Fruit fly (Drosophila melanogaster) whole organism, adult: Measurements from ENCODE around the gene Sema5c.
A peak's percentile ranks its signal among the peaks of the same experiment; 100 is the strongest.

Source experiments
- CG11617 ChIP-seq: fragments of 200-800 bp; sonication (Bioruptor generic); optimal IDR thresholded peaks from 2 replicates; lab custom pipeline; 2017; ENCODE audit warnings: mild to moderate bottlenecking, missing biosample characterization, missing genetic modification reagents, missing genetic modification characterization
- CG12768 ChIP-seq: fragments of 200-800 bp; sonication (Bioruptor generic); optimal IDR thresholded peaks from 2 replicates; lab custom pipeline; 2017; ENCODE audit warnings: missing biosample characterization, missing genetic modification characterization, mild to moderate bottlenecking, moderate library complexity, missing genetic modification reagents
- CG14711 ChIP-seq: fragments of 200-800 bp; sonication (Bioruptor generic); optimal IDR thresholded peaks from 2 replicates; lab custom pipeline; 2018; ENCODE audit warnings: missing biosample characterization, mild to moderate bottlenecking, missing genetic modification characterization, moderate library complexity
- CG1620 ChIP-seq: fragments of 200-800 bp; sonication (Bioruptor generic); optimal IDR thresholded peaks from 2 replicates; lab custom pipeline; 2016; ENCODE audit warnings: missing biosample characterization, missing genetic modification characterization
- CG33017 ChIP-seq: fragments of 200-800 bp; sonication (Bioruptor generic); optimal IDR thresholded peaks from 2 replicates; lab custom pipeline; 2018; ENCODE audit warnings: missing biosample characterization, mild to moderate bottlenecking, missing genetic modification characterization, moderate library complexity
- CG5204 ChIP-seq: fragments of 200-800 bp; sonication (Bioruptor generic); optimal IDR thresholded peaks from 2 replicates; lab custom pipeline; 2016; ENCODE audit warnings: missing biosample characterization, missing genetic modification characterization
- CG7045 ChIP-seq: fragments of 200-800 bp; sonication (Bioruptor generic); optimal IDR thresholded peaks from 2 replicates; lab custom pipeline; 2017; ENCODE audit warnings: missing biosample characterization, mild to moderate bottlenecking, missing genetic modification characterization
- CG7101 ChIP-seq: fragments of 200-800 bp; sonication (Bioruptor generic); optimal IDR thresholded peaks from 2 replicates; lab custom pipeline; 2018; ENCODE audit warnings: missing biosample characterization, mild to moderate bottlenecking, missing genetic modification characterization, moderate library complexity
- Clk ChIP-seq: fragments of 200-800 bp; sonication (Bioruptor generic); optimal IDR thresholded peaks from 2 replicates; lab custom pipeline; 2017; ENCODE audit warnings: missing biosample characterization, missing genetic modification characterization
- Crg-1 ChIP-seq: fragments of 200-800 bp; sonication (Bioruptor generic); optimal IDR thresholded peaks from 2 replicates; lab custom pipeline; 2016; ENCODE audit warnings: missing biosample characterization, missing genetic modification characterization
- Hr96 ChIP-seq: fragments of 200-800 bp; sonication (Bioruptor generic); optimal IDR thresholded peaks from 2 replicates; lab custom pipeline; 2016; ENCODE audit warnings: missing biosample characterization, missing genetic modification characterization
- Mnt ChIP-seq: fragments of 200-800 bp; sonication (Bioruptor generic); optimal IDR thresholded peaks from 2 replicates; lab custom pipeline; 2016; ENCODE audit warnings: missing biosample characterization, mild to moderate bottlenecking, missing genetic modification characterization
- bab1 ChIP-seq: fragments of 200-800 bp; sonication (Bioruptor generic); optimal IDR thresholded peaks from 3 replicates; lab custom pipeline; 2019; ENCODE audit warnings: missing biosample characterization, mild to moderate bottlenecking, missing genetic modification characterization, moderate library complexity
- cic ChIP-seq: fragments of 200-800 bp; sonication (Bioruptor generic); optimal IDR thresholded peaks from 2 replicates; lab custom pipeline; 2017; ENCODE audit warnings: missing biosample characterization, mild to moderate bottlenecking, missing genetic modification characterization, moderate library complexity
- cnc ChIP-seq, 2 experiments: fragments of >200 bp; optimal IDR thresholded peaks; 2 replicates each; lab custom pipeline; 2017
- kay ChIP-seq: fragments of 200-800 bp; sonication (Bioruptor generic); peaks from one replicate; lab custom pipeline; 2016; ENCODE audit warnings: missing biosample characterization, missing genetic modification characterization, borderline replicate concordance
- ovo ChIP-seq: fragments of 200-800 bp; sonication (Bioruptor generic); optimal IDR thresholded peaks from 2 replicates; lab custom pipeline; 2016; ENCODE audit warnings: missing biosample characterization, missing genetic modification characterization
- pad ChIP-seq: fragments of 200-800 bp; sonication (Bioruptor generic); optimal IDR thresholded peaks from 3 replicates; lab custom pipeline; 2017; ENCODE audit warnings: missing biosample characterization, missing genetic modification characterization, mild to moderate bottlenecking, moderate library complexity, missing genetic modification reagents
- tj ChIP-seq: fragments of 200-800 bp; sonication (Bioruptor generic); optimal IDR thresholded peaks from 3 replicates; lab custom pipeline; 2017; ENCODE audit warnings: missing biosample characterization, mild to moderate bottlenecking, missing genetic modification characterization, moderate library complexity
- toe ChIP-seq: fragments of 200-800 bp; sonication (Bioruptor generic); optimal IDR thresholded peaks from 2 replicates; lab custom pipeline; 2016; ENCODE audit warnings: missing biosample characterization, missing genetic modification characterization

Gene Sema5c

DNA sequence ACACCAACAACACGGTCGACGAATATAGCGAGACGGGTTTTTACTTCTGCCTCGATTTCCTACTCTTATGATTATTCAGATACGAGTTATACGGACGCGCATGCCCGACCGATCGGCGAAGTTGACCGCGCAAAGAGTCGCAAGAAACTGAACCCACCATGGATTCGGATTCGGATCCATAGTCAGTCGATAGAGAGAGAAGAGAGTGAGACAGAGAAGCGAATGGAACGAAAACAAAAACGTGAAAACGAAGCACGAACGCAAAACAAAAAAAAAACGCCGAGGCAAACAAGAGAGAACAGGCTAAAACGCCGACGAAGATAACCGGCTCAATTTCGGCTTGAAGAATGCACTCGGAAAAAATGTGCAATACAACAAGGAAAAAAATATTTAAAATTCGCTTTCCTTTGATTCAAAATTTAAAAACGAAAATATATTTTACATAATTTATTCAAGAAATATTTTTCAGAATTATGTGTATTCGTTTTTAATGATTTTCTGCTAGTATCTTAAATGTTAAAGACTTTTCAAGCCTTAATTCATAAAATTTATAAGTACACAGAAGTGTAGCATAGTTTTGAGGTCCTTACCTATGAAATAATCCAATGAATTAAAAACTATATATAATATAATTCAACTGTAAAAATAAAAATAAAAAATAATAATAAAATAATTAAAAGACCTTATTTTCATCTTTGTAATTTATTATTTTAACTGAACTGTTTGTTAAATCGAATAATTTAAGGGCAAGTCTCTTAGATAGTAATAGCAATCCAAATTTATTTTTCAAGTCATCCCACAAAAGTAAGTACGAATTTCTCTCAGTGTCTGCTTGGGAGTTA lies at the start of gene Sema5c:
Sema5c (minus strand) TSS at position 152 of the 842 bp plus-strand sequence.
- peak; percentile 20 for TF ChIP-seq bab1 (GFP tag; lab: Kevin White, UChicago)
- no peak for TF ChIP-seq pad (GFP tag; lab: Kevin White, UChicago)
- TF ChIP-seq CG12768, result peak; percentile 29
- no peak for TF ChIP-seq kay
- peak; percentile 3 for TF ChIP-seq CG14711 (tag; lab: Kevin White, UChicago)
- TF ChIP-seq Hr96 (GFP tag; lab: Kevin White, UChicago), result peak; percentile 38
- TF ChIP-seq CG5204 (GFP tag; lab: Kevin White, UChicago), result peak; percentile 20
- TF ChIP-seq CG11617 (GFP tag; lab: Kevin White, UChicago), result peak; percentile 59
- TF ChIP-seq CG7045 (GFP tag; lab: Kevin White, UChicago), result peak; percentile 1
- peak; percentile 28 for TF ChIP-seq Mnt (GFP tag; lab: Kevin White, UChicago)
- peak; percentile 77 for TF ChIP-seq tj
- TF ChIP-seq cnc (optimal IDR thresholded peaks at IDR 0.05; lab: Kevin White, UChicago), result no peak
- peak; percentile 77 for TF ChIP-seq cic (GFP tag; lab: Kevin White, UChicago)
- TF ChIP-seq CG33017 (tag; lab: Kevin White, UChicago), result no peak
- TF ChIP-seq CG7101 (tag; lab: Kevin White, UChicago), result no peak
- TF ChIP-seq toe (GFP tag; lab: Kevin White, UChicago), result peak; percentile 2

DNA sequence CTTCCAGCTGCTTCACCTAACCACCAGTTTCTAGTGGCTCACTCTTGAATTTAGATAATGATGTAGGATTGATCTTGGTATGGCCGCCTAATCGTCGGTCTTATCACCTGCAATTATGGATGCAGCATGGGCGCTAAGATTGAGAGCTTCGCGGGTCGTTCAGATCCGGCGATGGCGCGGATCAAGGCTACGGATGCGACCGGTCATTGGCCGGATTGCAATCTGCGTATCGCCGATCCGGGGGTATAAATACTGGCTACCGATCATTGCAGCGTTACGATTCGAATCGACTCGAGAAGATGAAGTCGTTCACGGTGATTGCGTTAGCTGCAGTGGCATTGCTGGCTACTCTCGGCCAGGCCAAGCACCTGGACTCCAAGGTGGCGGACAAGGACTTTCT lies 47.5 kb upstream of the Sema5c start, which contains the start of gene Lsp2:
Lsp2 (plus strand) TSS at position 283 of the 400 bp plus-strand sequence.
- TF ChIP-seq toe (GFP tag; lab: Kevin White, UChicago) (no peak), cic (GFP tag; lab: Kevin White, UChicago) (no peak), CG14711 (tag; lab: Kevin White, UChicago) (no peak), CG5204 (GFP tag; lab: Kevin White, UChicago) (no peak), tj (no peak), CG1620 (no peak), bab1 (GFP tag; lab: Kevin White, UChicago) (no peak)

DNA sequence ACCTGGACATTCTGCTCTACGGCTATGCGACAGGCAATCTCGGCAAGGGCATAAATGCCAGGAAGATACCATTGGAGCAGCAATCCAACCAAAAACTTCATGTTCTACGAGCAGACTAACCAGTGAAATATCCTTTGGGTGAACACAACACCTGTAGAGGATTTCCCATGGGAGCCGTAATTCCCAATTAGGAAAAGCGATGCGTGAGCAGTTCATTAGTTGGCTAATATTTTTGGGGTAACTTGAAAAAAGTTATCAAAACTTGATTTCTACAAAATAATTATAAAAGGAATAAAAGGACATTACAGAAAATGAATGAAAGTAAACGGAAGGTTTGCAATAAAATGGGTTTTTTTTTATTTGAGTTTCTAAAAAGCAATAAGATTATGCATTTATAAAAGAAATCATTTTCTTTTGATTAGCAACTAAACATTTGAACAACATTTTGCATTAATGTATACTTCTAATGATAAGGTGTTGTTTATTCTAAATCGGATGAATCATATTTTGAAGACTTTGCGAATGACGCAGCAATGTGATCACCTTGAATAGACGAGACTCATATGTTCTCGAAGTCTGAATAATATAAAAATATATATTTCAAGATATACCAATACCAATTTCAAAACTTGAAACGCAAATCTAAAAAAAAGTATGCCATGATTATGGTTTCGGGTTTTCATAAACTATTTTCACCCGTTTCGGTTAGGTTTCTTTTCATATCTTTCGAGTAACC lies 45.8 kb upstream of the Sema5c start, which contains the start of the genes Ir68b and CG34241:
Ir68b (minus strand) TSS at position 101 of the 736 bp plus-strand sequence.
CG34241 (plus strand) TSS at position 686 of the 736 bp plus-strand sequence.
- TF ChIP-seq CG7045 (GFP tag; lab: Kevin White, UChicago), result no peak
- TF ChIP-seq CG14711 (tag; lab: Kevin White, UChicago), result no peak
- TF ChIP-seq tj, result no peak
- TF ChIP-seq kay, result no peak
- no peak for TF ChIP-seq CG33017 (tag; lab: Kevin White, UChicago)
- no peak for TF ChIP-seq Clk (GFP tag; lab: Kevin White, UChicago)
- no peak for TF ChIP-seq ovo (GFP tag; lab: Kevin White, UChicago)
- TF ChIP-seq Mnt (GFP tag; lab: Kevin White, UChicago), result no peak
- no peak for TF ChIP-seq cic (GFP tag; lab: Kevin White, UChicago)
- no peak for TF ChIP-seq bab1 (GFP tag; lab: Kevin White, UChicago)
- no peak for TF ChIP-seq CG12768
- TF ChIP-seq CG11617 (GFP tag; lab: Kevin White, UChicago), result no peak
- no peak for TF ChIP-seq CG1620
- no peak for TF ChIP-seq pad (GFP tag; lab: Kevin White, UChicago)
- no peak for TF ChIP-seq CG7101 (tag; lab: Kevin White, UChicago)
- TF ChIP-seq Crg-1 (GFP tag; lab: Kevin White, UChicago), result no peak
- no peak for TF ChIP-seq toe (GFP tag; lab: Kevin White, UChicago)
- no peak for TF ChIP-seq Hr96 (GFP tag; lab: Kevin White, UChicago)
- TF ChIP-seq cnc (optimal IDR thresholded peaks at IDR 0.05; lab: Kevin White, UChicago), result no peak

DNA sequence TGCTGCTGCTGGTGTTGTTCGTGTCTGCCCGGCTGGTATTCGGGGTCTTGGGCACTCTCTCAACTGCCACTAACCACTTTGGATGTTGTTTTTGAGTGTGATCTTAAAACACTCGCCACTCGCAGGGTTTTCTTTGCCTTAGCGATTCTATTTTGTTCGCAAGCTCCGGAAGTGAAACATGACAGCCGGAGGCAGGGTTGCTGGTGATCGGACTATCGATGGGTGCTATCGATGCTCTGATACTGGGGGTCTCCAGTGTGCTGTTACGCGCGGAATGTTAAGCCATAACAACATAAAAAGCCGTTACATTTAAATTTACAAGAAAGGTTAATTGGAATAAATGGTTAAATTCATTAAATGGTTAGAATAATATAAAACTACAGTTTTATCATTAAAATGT lies 43.3 kb upstream of the Sema5c start, which contains the start of gene yps:
yps (minus strand) TSS at position 176 of the 400 bp plus-strand sequence.
- TF ChIP-seq toe (GFP tag; lab: Kevin White, UChicago), result no peak
- TF ChIP-seq Hr96 (GFP tag; lab: Kevin White, UChicago), result peak; percentile 93
- TF ChIP-seq CG5204 (GFP tag; lab: Kevin White, UChicago), result no peak
- TF ChIP-seq ovo (GFP tag; lab: Kevin White, UChicago), result peak; percentile 93
- TF ChIP-seq Clk (GFP tag; lab: Kevin White, UChicago), result peak; percentile 80
- TF ChIP-seq cic (GFP tag; lab: Kevin White, UChicago), result peak; percentile 82
- TF ChIP-seq CG1620, result peak; percentile 95
- peak; percentile 96 for TF ChIP-seq CG11617 (GFP tag; lab: Kevin White, UChicago)
- TF ChIP-seq bab1 (GFP tag; lab: Kevin White, UChicago), result peak; percentile 96
- TF ChIP-seq cnc (optimal IDR thresholded peaks at IDR 0.05; lab: Kevin White, UChicago), result no peak
- peak; percentile 96 for TF ChIP-seq Mnt (GFP tag; lab: Kevin White, UChicago)
- peak; percentile 97 for TF ChIP-seq CG7101 (tag; lab: Kevin White, UChicago)
- TF ChIP-seq CG33017 (tag; lab: Kevin White, UChicago), result peak; percentile 88
- TF ChIP-seq CG7045 (GFP tag; lab: Kevin White, UChicago), result peak; percentile 96
- TF ChIP-seq tj, result peak; percentile 76
- peak; percentile 96 for TF ChIP-seq Crg-1 (GFP tag; lab: Kevin White, UChicago)
- TF ChIP-seq CG12768, result peak; percentile 93
- peak; percentile 88 for TF ChIP-seq pad (GFP tag; lab: Kevin White, UChicago)
- no peak for TF ChIP-seq kay
- TF ChIP-seq CG14711 (tag; lab: Kevin White, UChicago), result peak; percentile 85
